Fruit fly (Drosophila melanogaster) whole organism, embryonic: ENCODE measurements around the gene CG13461.

Experiments used
- Antp ChIP-seq: fragments of 200-800 bp; sonication (Bioruptor generic); optimal IDR thresholded peaks from 3 replicates; lab custom pipeline; 2016; ENCODE audit warnings: missing biosample characterization, missing genetic modification characterization
- Atf3 ChIP-seq: fragments of 200-800 bp; sonication (Bioruptor generic); optimal IDR thresholded peaks from 3 replicates; lab custom pipeline; 2016; ENCODE audit warnings: missing biosample characterization, missing genetic modification characterization
- Awh ChIP-seq: fragments of 200-800 bp; sonication (Bioruptor generic); IDR thresholded peaks from 2 replicates; pipeline ENCODE4, ENCODE4 v1.3.6; 2022; ENCODE audit warnings: missing biosample characterization, missing genetic modification characterization
- C15 ChIP-seq: fragments of 200-800 bp; sonication (Bioruptor generic); IDR thresholded peaks from 3 replicates; pipeline ENCODE4 v1.3.6; 2022; ENCODE audit warnings: missing biosample characterization, missing genetic modification characterization
- CG10321 ChIP-seq: fragments of 200-800 bp; sonication (Bioruptor generic); IDR thresholded peaks from 2 replicates; pipeline ENCODE4 v1.3.6; 2022; ENCODE audit warnings: missing biosample characterization, missing genetic modification characterization
- CG10654 ChIP-seq: fragments of 200-800 bp; sonication (Bioruptor generic); optimal IDR thresholded peaks from 2 replicates; lab custom pipeline; 2016; ENCODE audit warnings: missing biosample characterization, missing genetic modification characterization
- CG11456 ChIP-seq: fragments of 200-800 bp; sonication (Bioruptor generic); IDR thresholded peaks from 3 replicates; pipeline ENCODE4 v1.3.6; 2022; ENCODE audit warnings: missing biosample characterization, missing genetic modification characterization
- CG12071 ChIP-seq: fragments of 200-800 bp; sonication (Bioruptor generic); optimal IDR thresholded peaks from 3 replicates; lab custom pipeline; 2018; ENCODE audit warnings: missing biosample characterization, mild to moderate bottlenecking, missing genetic modification characterization
- CG13624 ChIP-seq: fragments of 200-800 bp; sonication (Bioruptor generic); optimal IDR thresholded peaks from 2 replicates; lab custom pipeline; 2016; ENCODE audit warnings: missing biosample characterization, missing genetic modification characterization
- CG14014 ChIP-seq: fragments of 200-800 bp; sonication (Bioruptor generic); IDR thresholded peaks from 2 replicates; pipeline ENCODE4 v1.3.6; 2022; ENCODE audit warnings: missing biosample characterization, missing genetic modification characterization
- CG14965 ChIP-seq: fragments of 200-800 bp; sonication (Bioruptor generic); optimal IDR thresholded peaks from 2 replicates; lab custom pipeline; 2016; ENCODE audit warnings: missing biosample characterization, missing genetic modification characterization, borderline replicate concordance
- CG15601 ChIP-seq: fragments of 200-800 bp; sonication (Bioruptor generic); optimal IDR thresholded peaks from 3 replicates; lab custom pipeline; 2019; ENCODE audit warnings: missing biosample characterization, mild to moderate bottlenecking, missing genetic modification characterization, moderate library complexity
- CG17568 ChIP-seq: fragments of 200-800 bp; sonication (Bioruptor generic); optimal IDR thresholded peaks from 2 replicates; lab custom pipeline; 2018; ENCODE audit warnings: missing biosample characterization, mild to moderate bottlenecking, missing genetic modification characterization, moderate library complexity
- CG18011 ChIP-seq: fragments of 200-800 bp; sonication (Bioruptor generic); optimal IDR thresholded peaks from 2 replicates; lab custom pipeline; 2017; ENCODE audit warnings: missing biosample characterization, missing genetic modification characterization, mild to moderate bottlenecking, moderate library complexity, missing genotype
- CG18599 ChIP-seq: fragments of 200-800 bp; sonication (Bioruptor generic); optimal IDR thresholded peaks from 3 replicates; lab custom pipeline; 2017; ENCODE audit warnings: missing biosample characterization, missing genetic modification characterization, mild to moderate bottlenecking, moderate library complexity, missing genetic modification reagents
- CG2199 ChIP-seq: fragments of 200-800 bp; sonication (Bioruptor generic); IDR thresholded peaks from 3 replicates; pipeline ENCODE4 v1.3.6; 2022; ENCODE audit warnings: missing biosample characterization, missing genetic modification characterization
- CG32772 ChIP-seq: fragments of 200-800 bp; sonication (Bioruptor generic); IDR thresholded peaks from 2 replicates; pipeline ENCODE4 v1.3.6; 2022; ENCODE audit warnings: missing biosample characterization, missing genetic modification characterization
- CG4820 ChIP-seq: fragments of 200-800 bp; sonication (Bioruptor generic); optimal IDR thresholded peaks from 3 replicates; lab custom pipeline; 2016; ENCODE audit warnings: missing biosample characterization, missing genetic modification characterization
- CG6765 ChIP-seq: fragments of 200-800 bp; sonication (Bioruptor generic); optimal IDR thresholded peaks from 3 replicates; lab custom pipeline; 2017; ENCODE audit warnings: missing biosample characterization, mild to moderate bottlenecking, missing genetic modification characterization
- CG7963 ChIP-seq: fragments of 200-800 bp; sonication (Bioruptor generic); IDR thresholded peaks from 3 replicates; pipeline ENCODE4 v1.3.6; 2022; ENCODE audit warnings: missing biosample characterization, missing genetic modification characterization; ENCODE audit not compliant: partially characterized antibody
- Camta ChIP-seq: fragments of 200-800 bp; sonication (Bioruptor generic); optimal IDR thresholded peaks from 2 replicates; lab custom pipeline; 2016; ENCODE audit warnings: missing biosample characterization, missing genetic modification characterization
- D ChIP-seq, 2 experiments: fragments of 200-800 bp in 1 of 2; fragments of >200 bp in 1 of 2; sonication (Bioruptor generic) in 1 of 2; optimal IDR thresholded peaks; 2 replicates in 1 of 2; 3 replicates in 1 of 2; lab custom pipeline; 2017; ENCODE audit warnings: mild to moderate bottlenecking in 1 of 2, missing biosample characterization in 1 of 2, missing genetic modification characterization in 1 of 2, missing genetic modification reagents in 1 of 2
- Hand ChIP-seq: fragments of 200-800 bp; sonication (Bioruptor generic); optimal IDR thresholded peaks from 2 replicates; lab custom pipeline; 2017; ENCODE audit warnings: mild to moderate bottlenecking, missing biosample characterization, missing genetic modification reagents, missing genetic modification characterization
- Hmr ChIP-seq: fragments of 200-800 bp; sonication (Bioruptor generic); optimal IDR thresholded peaks from 3 replicates; lab custom pipeline; 2017; ENCODE audit warnings: mild to moderate bottlenecking, missing biosample characterization, missing genetic modification reagents, missing genetic modification characterization
- MBD-R2 ChIP-seq: fragments of 200-800 bp; sonication (Bioruptor generic); IDR thresholded peaks from 2 replicates; pipeline ENCODE4 v1.3.6; 2022; ENCODE audit warnings: missing biosample characterization, missing genetic modification characterization
- Mes4 ChIP-seq: fragments of 200-800 bp; sonication (Bioruptor generic); optimal IDR thresholded peaks from 2 replicates; lab custom pipeline; 2016; ENCODE audit warnings: missing biosample characterization, missing genetic modification characterization
- NFAT ChIP-seq: fragments of 200-800 bp; sonication (Bioruptor generic); IDR thresholded peaks from 2 replicates; pipeline ENCODE4 v1.3.6; 2022; ENCODE audit warnings: missing biosample characterization, missing genetic modification characterization
- Nf-YB ChIP-seq: fragments of 200-800 bp; sonication (Bioruptor generic); optimal IDR thresholded peaks from 3 replicates; lab custom pipeline; 2019; ENCODE audit warnings: missing biosample characterization, mild to moderate bottlenecking, missing genetic modification characterization, moderate library complexity
- Nf-YC ChIP-seq: fragments of 200-800 bp; optimal IDR thresholded peaks from 3 replicates; lab custom pipeline; 2019; ENCODE audit warnings: missing biosample characterization, mild to moderate bottlenecking, missing genetic modification characterization, moderate library complexity
- Opbp ChIP-seq: fragments of 200-800 bp; sonication (Bioruptor generic); IDR thresholded peaks from 3 replicates; pipeline ENCODE4 v1.3.6; 2022; ENCODE audit warnings: missing biosample characterization, missing genetic modification characterization; ENCODE audit not compliant: partially characterized antibody
- Side ChIP-seq: fragments of 200-800 bp; sonication (Bioruptor generic); optimal IDR thresholded peaks from 2 replicates; lab custom pipeline; 2016; ENCODE audit warnings: missing biosample characterization, missing genetic modification characterization
- bbx ChIP-seq: fragments of 200-800 bp; sonication (Bioruptor generic); IDR thresholded peaks from 2 replicates; pipeline ENCODE4 v1.3.6; 2022; ENCODE audit warnings: missing biosample characterization, missing genetic modification characterization; ENCODE audit not compliant: partially characterized antibody
- gfzf ChIP-seq: fragments of 200-800 bp; sonication (Bioruptor generic); optimal IDR thresholded peaks from 2 replicates; lab custom pipeline; 2016; ENCODE audit warnings: missing biosample characterization, mild to moderate bottlenecking, missing genetic modification characterization, moderate library complexity
- h ChIP-seq: fragments of >200 bp; optimal IDR thresholded peaks from 2 replicates; lab custom pipeline; 2017
- hb ChIP-seq: fragments of 200-800 bp; sonication (Bioruptor generic); IDR thresholded peaks from 3 replicates; pipeline ENCODE4 v1.3.6; 2022; ENCODE audit warnings: missing biosample characterization, missing genetic modification characterization; ENCODE audit not compliant: partially characterized antibody
- ind ChIP-seq: fragments of 200-800 bp; sonication (Bioruptor generic); optimal IDR thresholded peaks from 3 replicates; lab custom pipeline; 2016; ENCODE audit warnings: missing biosample characterization, missing genetic modification characterization
- kah ChIP-seq: fragments of 200-800 bp; sonication (Bioruptor generic); optimal IDR thresholded peaks from 2 replicates; lab custom pipeline; 2018; ENCODE audit warnings: missing biosample characterization, mild to moderate bottlenecking, missing genetic modification characterization
- odd ChIP-seq: fragments of 200-800 bp; sonication (Bioruptor generic); optimal IDR thresholded peaks from 2 replicates; lab custom pipeline; 2017; ENCODE audit warnings: missing biosample characterization, mild to moderate bottlenecking, missing genetic modification characterization
- pita ChIP-seq: fragments of 200-800 bp; sonication (Bioruptor generic); optimal IDR thresholded peaks from 2 replicates; lab custom pipeline; 2017; ENCODE audit warnings: missing biosample characterization, mild to moderate bottlenecking, missing genetic modification characterization
- psq ChIP-seq: fragments of 200-800 bp; sonication (Bioruptor generic); optimal IDR thresholded peaks from 2 replicates; lab custom pipeline; 2017; ENCODE audit warnings: missing biosample characterization, missing genetic modification characterization
- sens-2 ChIP-seq: fragments of 200-800 bp; sonication (Bioruptor generic); IDR thresholded peaks from 2 replicates; pipeline ENCODE4 v1.3.6; 2022; ENCODE audit warnings: missing biosample characterization, missing genetic modification characterization
- shn ChIP-seq: fragments of 200-800 bp; sonication (Bioruptor generic); optimal IDR thresholded peaks from 3 replicates; lab custom pipeline; 2016; ENCODE audit warnings: missing biosample characterization, missing genetic modification characterization
- slbo ChIP-seq: fragments of 200-800 bp; sonication (Bioruptor generic); IDR thresholded peaks from 2 replicates; pipeline ENCODE4 v1.3.6; 2022; ENCODE audit warnings: missing biosample characterization, missing genetic modification characterization
- slp2 ChIP-seq: fragments of 200-800 bp; sonication (Bioruptor generic); optimal IDR thresholded peaks from 2 replicates; lab custom pipeline; 2016; ENCODE audit warnings: missing biosample characterization, missing genetic modification characterization
- sna ChIP-seq: fragments of 200-800 bp; sonication (Bioruptor generic); IDR thresholded peaks from 2 replicates; pipeline ENCODE4 v1.3.6; 2022; ENCODE audit warnings: missing biosample characterization, missing genetic modification characterization; ENCODE audit not compliant: partially characterized antibody
- sug ChIP-seq: fragments of 200-800 bp; optimal IDR thresholded peaks from 2 replicates; lab custom pipeline; 2019; ENCODE audit warnings: missing biosample characterization, mild to moderate bottlenecking, missing genetic modification characterization, moderate library complexity
- twi ChIP-seq: fragments of 200-800 bp; optimal IDR thresholded peaks from 2 replicates; lab custom pipeline; 2019; ENCODE audit warnings: missing biosample characterization, mild to moderate bottlenecking, missing genetic modification characterization, moderate library complexity
- zfh1 ChIP-seq: fragments of 200-800 bp; sonication (Bioruptor generic); IDR thresholded peaks from 3 replicates; pipeline ENCODE4 v1.3.6; 2022; ENCODE audit warnings: missing biosample characterization, missing genetic modification characterization

Gene CG13461

dm6 chr3L:15094589-15095288, 42.4 kb upstream of the CG13461 start, which contains the start of the genes sstn, Plp and GlyRS (continued):
- TF ChIP-seq CG18599 (GFP tag; lab: Kevin White, UChicago) (peak; percentile 59), CG14965 (no peak), MBD-R2 (GFP tag; lab: Robert Waterston, UW) (peak; percentile 47; the same call in 1 of the 2 replicates), h (lab: Kevin White, UChicago) (no peak), sug (peak; percentile 57), CG6765 (GFP tag; lab: Kevin White, UChicago) (no peak), Camta (no peak), CG7963 (GFP tag; lab: Robert Waterston, UW) (peak; percentile 39; the same call in 1 of the 3 replicates), pita (no peak), Nf-YB (GFP tag; lab: Kevin White, UChicago) (no peak), Hand (GFP tag; lab: Kevin White, UChicago) (no peak), twi (tag; lab: Kevin White, UChicago) (peak; percentile 26), Awh (GFP tag; lab: Robert Waterston, UW) (no peak), CG2199 (GFP tag; lab: Robert Waterston, UW) (no peak), bbx (GFP tag; lab: Robert Waterston, UW) (peak; percentile 69), sens-2 (GFP tag; lab: Robert Waterston, UW) (no peak)

- TF ChIP-seq zfh1 (no peak), CG15601 (tag; lab: Kevin White, UChicago) (peak; percentile 14), CG10654 (GFP tag; lab: Kevin White, UChicago) (no peak), h (lab: Kevin White, UChicago) (no peak), Hmr (no peak), CG18011 (GFP tag; lab: Kevin White, UChicago) (no peak), sna (GFP tag; lab: Robert Waterston, UW) (no peak), CG13624 (GFP tag; lab: Kevin White, UChicago) (peak; percentile 9), odd (no peak), NFAT (GFP tag; lab: Robert Waterston, UW) (no peak), slbo (GFP tag; lab: Robert Waterston, UW) (no peak), CG12071 (GFP tag; lab: Kevin White, UChicago) (no peak), Side (GFP tag; lab: Kevin White, UChicago) (no peak), gfzf (GFP tag; lab: Kevin White, UChicago) (no peak), CG32772 (no peak), CG17568 (GFP tag; lab: Kevin White, UChicago) (no peak), Opbp (GFP tag; lab: Robert Waterston, UW) (no peak), CG11456 (GFP tag; lab: Robert Waterston, UW) (no peak), Antp (no peak), Nf-YC (tag; lab: Kevin White, UChicago) (no peak), kah (GFP tag; lab: Kevin White, UChicago) (no peak), ind (no peak), Atf3 (GFP tag; lab: Kevin White, UChicago) (no peak), CG14014 (GFP tag; lab: Robert Waterston, UW) (no peak), shn (GFP tag; lab: Kevin White, UChicago) (no peak), C15 (no peak), psq (no peak), D (optimal IDR thresholded peaks at IDR 0.05; lab: Kevin White, UChicago) (no peak), D (GFP tag; optimal IDR thresholded peaks at IDR 0.05; lab: Kevin White, UChicago) (no peak), CG10321 (no peak), CG4820 (GFP tag; lab: Kevin White, UChicago) (no peak), Mes4 (GFP tag; lab: Kevin White, UChicago) (no peak), slp2 (no peak), hb (GFP tag; lab: Robert Waterston, UW) (no peak)
Measured at dm6 chr3L:15093929-15094588, 41.8 kb upstream of the CG13461 start.
